Worm (Caenorhabditis elegans) whole organism, young adult: ENCODE data around the gene nspc-20.

Experiments used
- F22D6.2 ChIP-seq: sonication (generic microtip); optimal IDR thresholded peaks from 2 replicates; lab custom pipeline; 2016; ENCODE audit warnings: mild to moderate bottlenecking, missing genetic modification characterization, missing compliant biosample characterization
- Y53F4B.3 ChIP-seq: fragments of 200-800 bp; sonication (Bioruptor generic); IDR thresholded peaks from 2 replicates; pipeline ENCODE4 v1.3.6; 2022; ENCODE audit warnings: missing genetic modification reagents, missing genetic modification characterization, missing compliant biosample characterization
- ama-1 ChIP-seq, 3 experiments: fragments of 150-350 bp in 1 of 3; sonication (generic microtip) in 2 of 3; optimal IDR thresholded peaks; 2 replicates each; lab custom pipeline; 2014 to 2018; ENCODE audit warnings: missing biosample characterization in 2 of 3, missing genetic modification characterization in 2 of 3, missing genetic modification reagents in 2 of 3
- cebp-2 ChIP-seq: fragments of 200-800 bp; sonication (Bioruptor generic); IDR thresholded peaks from 2 replicates; pipeline ENCODE4 v1.3.6; 2022; ENCODE audit warnings: missing genetic modification characterization, missing compliant biosample characterization
- egl-44 ChIP-seq: fragments of 200-800 bp; sonication (Bioruptor generic); IDR thresholded peaks from 2 replicates; pipeline ENCODE4 v1.3.6; 2022; ENCODE audit warnings: missing genetic modification reagents, missing genetic modification characterization, missing compliant biosample characterization
- gei-17 ChIP-seq: fragments of 200-800 bp; sonication (Bioruptor generic); optimal IDR thresholded peaks from 2 replicates; lab custom pipeline; 2018; ENCODE audit warnings: mild to moderate bottlenecking, missing genetic modification characterization, missing compliant biosample characterization
- let-526 ChIP-seq: fragments of 200-800 bp; sonication (Bioruptor generic); IDR thresholded peaks from 2 replicates; pipeline ENCODE4 v1.3.6; 2022; ENCODE audit warnings: missing genetic modification reagents, missing genetic modification characterization, missing compliant biosample characterization
- let-607 ChIP-seq, 2 experiments: fragments of 200-800 bp in 1 of 2; sonication (Bioruptor generic) in 1 of 2; sonication (generic microtip) in 1 of 2; optimal IDR thresholded peaks; 2 replicates each; lab custom pipeline; 2016 to 2018; ENCODE audit warnings: mild to moderate bottlenecking in 2 of 2, missing compliant biosample characterization in 2 of 2, missing genetic modification characterization in 2 of 2, moderate library complexity in 2 of 2, missing genotype in 1 of 2
- lin-35 ChIP-seq, 3 experiments: fragments of 150-350 bp in 2 of 3; sonication (generic microtip) in 1 of 3; optimal IDR thresholded peaks; 2 replicates each; lab custom pipeline; 2014 to 2018; ENCODE audit warnings: missing biosample characterization in 3 of 3, missing genetic modification characterization in 3 of 3, missing genetic modification reagents in 3 of 3
- nhr-120 ChIP-seq: fragments of 200-800 bp; sonication (Bioruptor generic); IDR thresholded peaks from 2 replicates; pipeline ENCODE4 v1.3.6; 2022; ENCODE audit warnings: missing genetic modification characterization, missing compliant biosample characterization
- snpc-4 ChIP-seq, 5 experiments: fragments of 150-350 bp in 1 of 5; sonication (generic microtip) in 4 of 5; optimal IDR thresholded peaks; 2 replicates each; lab custom pipeline; 2014 to 2018; ENCODE audit warnings: missing genetic modification characterization in 5 of 5, missing biosample characterization in 3 of 5, antibody characterized with exemption in 2 of 5, mild to moderate bottlenecking in 2 of 5, missing compliant biosample characterization in 2 of 5, missing genotype in 2 of 5, moderate library complexity in 2 of 5, missing genetic modification reagents in 1 of 5

DNA sequence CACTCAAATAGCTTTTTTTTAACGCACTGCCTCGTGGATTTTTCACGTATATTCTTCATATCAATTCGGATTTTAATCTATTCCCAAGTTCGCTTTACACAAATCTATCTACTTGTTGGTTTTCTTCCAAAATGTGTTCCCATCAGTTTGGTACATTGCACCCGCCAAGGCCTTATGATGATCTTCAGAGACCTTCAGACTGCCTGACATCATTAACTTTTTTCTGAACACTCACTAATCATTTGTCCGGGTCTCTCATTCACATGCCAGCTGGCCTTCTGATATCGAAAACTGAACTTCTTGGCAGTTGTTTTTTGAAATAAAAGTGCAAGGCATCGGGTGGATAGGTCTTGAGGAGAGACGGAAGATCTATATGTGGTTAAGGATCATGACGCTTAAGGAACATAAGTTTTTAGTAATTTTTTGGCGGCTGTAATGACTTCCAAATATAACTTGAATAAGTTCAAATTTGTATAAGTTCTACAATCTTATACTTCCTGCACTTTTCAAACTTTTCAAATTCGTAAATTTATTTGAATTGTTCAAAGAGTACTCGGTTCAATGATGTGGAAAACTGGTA lies 30.1 kb downstream of the nspc-20 start:
- TF ChIP-seq cebp-2 (GFP tag; lab: Robert Waterston, UW) (no peak), Y53F4B.3 (GFP tag; lab: Robert Waterston, UW) (no peak), ama-1 (optimal IDR thresholded peaks at IDR 0.05; lab: Kevin White, UChicago) (no peak), ama-1 (GFP tag; optimal IDR thresholded peaks at IDR 0.05; lab: Kevin White, UChicago) (no peak), F22D6.2 (tag; lab: Kevin White, UChicago) (no peak), gei-17 (GFP tag; lab: Kevin White, UChicago) (no peak), lin-35 (GFP tag; optimal IDR thresholded peaks at IDR 0.05; lab: Kevin White, UChicago) (no peak), nhr-120 (GFP tag; lab: Robert Waterston, UW) (no peak), snpc-4 (GFP tag; optimal IDR thresholded peaks at IDR 0.05; lab: Kevin White, UChicago) (no peak), snpc-4 (tag; optimal IDR thresholded peaks at IDR 0.05; lab: Kevin White, UChicago) (no peak), let-526 (no peak), egl-44 (GFP tag; lab: Robert Waterston, UW) (no peak), let-607 (tag; optimal IDR thresholded peaks at IDR 0.05; lab: Kevin White, UChicago) (no peak)
